Worm (Caenorhabditis elegans): ENCODE data around the gene bbs-5.

DNA sequence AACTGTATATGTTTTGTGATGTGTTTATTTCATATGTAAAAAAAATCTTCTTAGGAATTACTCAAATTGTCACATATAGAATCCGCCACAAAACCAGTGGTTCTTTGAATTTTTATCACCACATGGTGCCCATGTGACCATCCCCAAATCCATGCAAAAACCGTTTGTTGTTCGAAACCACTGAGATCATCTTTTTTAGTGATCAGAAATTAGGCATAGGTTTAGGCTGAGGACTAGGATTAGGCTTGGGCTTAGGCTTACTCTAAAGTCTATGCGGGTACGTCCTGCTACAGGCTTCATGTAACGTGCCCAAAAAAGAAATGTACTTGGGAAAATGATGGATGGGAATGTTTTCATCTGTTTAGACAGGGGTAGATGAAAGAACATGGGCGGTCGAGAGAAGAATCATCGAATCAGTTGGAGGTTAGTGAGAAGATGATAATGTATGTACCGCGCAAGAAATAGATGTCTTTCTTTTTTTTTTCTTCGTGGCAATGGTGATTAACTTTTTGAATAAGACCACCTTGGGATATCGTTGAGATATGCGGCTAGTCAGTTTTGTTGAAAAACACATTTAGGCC lies 25.2 kb downstream of the bbs-5 start:
- TF ChIP-seq dao-5 (tag; optimal IDR thresholded peaks at IDR 0.05) = no peak
- no peak for TF ChIP-seq him-1 (tag; optimal IDR thresholded peaks at IDR 0.05)
- TF ChIP-seq W03F9.2 (tag; optimal IDR thresholded peaks at IDR 0.05) = no peak

All from whole organism, L4/young adult.